Fruit fly (Drosophila melanogaster) whole organism, embryonic: Measurements from ENCODE around the gene cindr.

Experiments
- CG10979 ChIP-seq: fragments of 200-800 bp; sonication (Bioruptor generic); optimal IDR thresholded peaks from 2 replicates; lab custom pipeline; 2018; ENCODE audit warnings: missing biosample characterization, mild to moderate bottlenecking, missing genetic modification characterization, moderate library complexity
- CG11504 ChIP-seq: fragments of 200-800 bp; sonication (Bioruptor generic); optimal IDR thresholded peaks from 3 replicates; lab custom pipeline; 2019; ENCODE audit warnings: missing biosample characterization, mild to moderate bottlenecking, missing genetic modification characterization, moderate library complexity
- CG11695 ChIP-seq: fragments of 200-800 bp; sonication (Bioruptor generic); IDR thresholded peaks from 3 replicates; pipeline ENCODE4 v1.3.6; 2022; ENCODE audit warnings: missing biosample characterization, missing genetic modification characterization
- CG12942 ChIP-seq: fragments of 200-800 bp; sonication (Bioruptor generic); optimal IDR thresholded peaks from 3 replicates; lab custom pipeline; 2016; ENCODE audit warnings: missing biosample characterization, missing genetic modification characterization
- CG13624 ChIP-seq: fragments of 200-800 bp; sonication (Bioruptor generic); optimal IDR thresholded peaks from 2 replicates; lab custom pipeline; 2016; ENCODE audit warnings: missing biosample characterization, missing genetic modification characterization
- CG14441 ChIP-seq: fragments of 200-800 bp; sonication (Bioruptor generic); IDR thresholded peaks from 2 replicates; pipeline ENCODE4 v1.3.6; 2022; ENCODE audit warnings: missing biosample characterization, missing genetic modification characterization
- CG2712 ChIP-seq: fragments of 200-800 bp; optimal IDR thresholded peaks from 3 replicates; lab custom pipeline; 2019; ENCODE audit warnings: missing biosample characterization, mild to moderate bottlenecking, missing genetic modification characterization, moderate library complexity
- CG3065 ChIP-seq: fragments of 200-800 bp; sonication (Bioruptor generic); optimal IDR thresholded peaks from 2 replicates; lab custom pipeline; 2016; ENCODE audit warnings: missing biosample characterization, missing genetic modification characterization
- CG3281 ChIP-seq: fragments of 200-800 bp; sonication (Bioruptor generic); optimal IDR thresholded peaks from 3 replicates; lab custom pipeline; 2017; ENCODE audit warnings: missing biosample characterization, mild to moderate bottlenecking, missing genetic modification characterization
- CG33557 ChIP-seq: fragments of 200-800 bp; sonication (Bioruptor generic); optimal IDR thresholded peaks from 2 replicates; lab custom pipeline; 2019; ENCODE audit warnings: missing biosample characterization, mild to moderate bottlenecking, missing genetic modification characterization, moderate library complexity
- CG4404 ChIP-seq: fragments of 200-800 bp; sonication (Bioruptor generic); IDR thresholded peaks from 2 replicates; pipeline ENCODE4 v1.3.6; 2022; ENCODE audit warnings: missing biosample characterization, missing genetic modification characterization
- CG4424 ChIP-seq: fragments of 200-800 bp; sonication (Bioruptor generic); optimal IDR thresholded peaks from 3 replicates; lab custom pipeline; 2016; ENCODE audit warnings: missing biosample characterization, missing genetic modification characterization
- CG6254 ChIP-seq: fragments of 200-800 bp; sonication (Bioruptor generic); optimal IDR thresholded peaks from 3 replicates; lab custom pipeline; 2017; ENCODE audit warnings: mild to moderate bottlenecking, missing biosample characterization, missing genetic modification reagents, missing genetic modification characterization
- CG6791 ChIP-seq: fragments of 200-800 bp; sonication (Bioruptor generic); IDR thresholded peaks from 3 replicates; pipeline ENCODE4 v1.3.6; 2022; ENCODE audit warnings: missing biosample characterization, missing genetic modification characterization; ENCODE audit not compliant: partially characterized antibody
- CG7372 ChIP-seq: fragments of 200-800 bp; sonication (Bioruptor generic); IDR thresholded peaks from 2 replicates; pipeline ENCODE4 v1.3.6; 2022; ENCODE audit warnings: missing biosample characterization, missing genetic modification characterization
- CG7556 ChIP-seq: fragments of 200-800 bp; sonication (Bioruptor generic); optimal IDR thresholded peaks from 2 replicates; lab custom pipeline; 2017; ENCODE audit warnings: missing biosample characterization, mild to moderate bottlenecking, missing genetic modification characterization
- CG8089 ChIP-seq: fragments of 200-800 bp; sonication (Bioruptor generic); optimal IDR thresholded peaks from 3 replicates; lab custom pipeline; 2016; ENCODE audit warnings: missing biosample characterization, missing genetic modification characterization
- CG8478 ChIP-seq: fragments of >200 bp; optimal IDR thresholded peaks from 2 replicates; lab custom pipeline; 2018
- Ets97D ChIP-seq: fragments of 200-800 bp; sonication (Bioruptor generic); optimal IDR thresholded peaks from 3 replicates; lab custom pipeline; 2016; ENCODE audit warnings: missing biosample characterization, missing genetic modification characterization
- HHEX ChIP-seq: fragments of 200-800 bp; sonication (Bioruptor generic); optimal IDR thresholded peaks from 3 replicates; lab custom pipeline; 2017; ENCODE audit warnings: missing biosample characterization, mild to moderate bottlenecking, missing genetic modification characterization, missing genetic modification reagents
- Hmx ChIP-seq: fragments of 200-800 bp; sonication (Bioruptor generic); optimal IDR thresholded peaks from 2 replicates; lab custom pipeline; 2016; ENCODE audit warnings: missing biosample characterization, missing genetic modification characterization
- Hr51 ChIP-seq, 2 experiments: fragments of 200-800 bp; sonication (Bioruptor generic); optimal IDR thresholded peaks; 2 replicates in 1 of 2; 3 replicates in 1 of 2; lab custom pipeline; 2016 to 2018; ENCODE audit warnings: missing biosample characterization in 2 of 2, missing genetic modification characterization in 2 of 2, mild to moderate bottlenecking in 1 of 2, moderate library complexity in 1 of 2
- Med ChIP-seq: fragments of 200-800 bp; sonication (Bioruptor generic); peaks from one replicate; lab custom pipeline; 2016; ENCODE audit warnings: missing biosample characterization, missing genetic modification characterization, mild to moderate bottlenecking, inconsistent platforms, moderate library complexity
- Meics ChIP-seq: fragments of 200-800 bp; sonication (Bioruptor generic); optimal IDR thresholded peaks from 2 replicates; lab custom pipeline; 2017; ENCODE audit warnings: missing biosample characterization, mild to moderate bottlenecking, missing genetic modification characterization
- Oli ChIP-seq: fragments of 200-800 bp; sonication (Bioruptor generic); optimal IDR thresholded peaks from 2 replicates; lab custom pipeline; 2018; ENCODE audit warnings: missing biosample characterization, mild to moderate bottlenecking, missing genetic modification characterization, moderate library complexity
- Side ChIP-seq: fragments of 200-800 bp; sonication (Bioruptor generic); optimal IDR thresholded peaks from 2 replicates; lab custom pipeline; 2016; ENCODE audit warnings: missing biosample characterization, missing genetic modification characterization
- Six4 ChIP-seq: fragments of 200-800 bp; sonication (Bioruptor generic); optimal IDR thresholded peaks from 2 replicates; lab custom pipeline; 2016; ENCODE audit warnings: missing biosample characterization, missing genetic modification characterization
- al ChIP-seq: fragments of 200-800 bp; sonication (Bioruptor generic); IDR thresholded peaks from 2 replicates; pipeline ENCODE4 v1.3.6; 2022; ENCODE audit warnings: missing biosample characterization, missing genetic modification characterization
- bcd ChIP-seq: fragments of 200-800 bp; sonication (Bioruptor generic); optimal IDR thresholded peaks from 2 replicates; lab custom pipeline; 2017; ENCODE audit warnings: missing biosample characterization, mild to moderate bottlenecking, missing genetic modification characterization
- bsh ChIP-seq, 2 experiments: fragments of 200-800 bp; sonication (Bioruptor generic); optimal IDR thresholded peaks; 2 replicates each; lab custom pipeline; 2017 to 2018; ENCODE audit warnings: mild to moderate bottlenecking in 2 of 2, missing biosample characterization in 2 of 2, missing genetic modification characterization in 2 of 2, moderate library complexity in 1 of 2
- ci ChIP-seq: fragments of 200-800 bp; sonication (Bioruptor generic); IDR thresholded peaks from 3 replicates; pipeline ENCODE4 v1.3.6; 2022; ENCODE audit warnings: missing biosample characterization, missing genetic modification characterization
- dmrt11E ChIP-seq: fragments of 200-800 bp; sonication (Bioruptor generic); optimal IDR thresholded peaks from 3 replicates; lab custom pipeline; 2018; ENCODE audit warnings: missing biosample characterization, mild to moderate bottlenecking, missing genetic modification characterization, moderate library complexity
- exex ChIP-seq: fragments of 200-800 bp; sonication (Bioruptor generic); optimal IDR thresholded peaks from 4 replicates; lab custom pipeline; 2018; ENCODE audit warnings: missing biosample characterization, mild to moderate bottlenecking, missing genetic modification characterization, moderate library complexity
- gem ChIP-seq: fragments of 200-800 bp; sonication (Bioruptor generic); optimal IDR thresholded peaks from 2 replicates; lab custom pipeline; 2019; ENCODE audit warnings: missing biosample characterization, mild to moderate bottlenecking, missing genetic modification characterization, moderate library complexity
- gro ChIP-seq: fragments of 200-800 bp; sonication (Bioruptor generic); optimal IDR thresholded peaks from 2 replicates; lab custom pipeline; 2016; ENCODE audit warnings: missing biosample characterization, missing genetic modification characterization
- h ChIP-seq: fragments of >200 bp; optimal IDR thresholded peaks from 2 replicates; lab custom pipeline; 2017
- kah ChIP-seq: fragments of 200-800 bp; sonication (Bioruptor generic); optimal IDR thresholded peaks from 2 replicates; lab custom pipeline; 2018; ENCODE audit warnings: missing biosample characterization, mild to moderate bottlenecking, missing genetic modification characterization
- lilli ChIP-seq: fragments of 200-800 bp; sonication (Bioruptor generic); optimal IDR thresholded peaks from 3 replicates; lab custom pipeline; 2016; ENCODE audit warnings: missing biosample characterization, missing genetic modification characterization
- lola ChIP-seq, 3 experiments: fragments of >200 bp in 2 of 3; fragments of 200-800 bp in 1 of 3; sonication (Bioruptor generic) in 1 of 3; optimal IDR thresholded peaks; 2 replicates each; lab custom pipeline; 2017 to 2019; ENCODE audit warnings: missing biosample characterization in 3 of 3, missing genetic modification characterization in 3 of 3, mild to moderate bottlenecking in 1 of 3, moderate library complexity in 1 of 3
- nerfin-2 ChIP-seq: fragments of 200-800 bp; sonication (Bioruptor generic); IDR thresholded peaks from 2 replicates; pipeline ENCODE4 v1.3.6; 2022; ENCODE audit warnings: missing biosample characterization, missing genetic modification characterization; ENCODE audit not compliant: partially characterized antibody
- nom ChIP-seq: fragments of 200-800 bp; sonication (Bioruptor generic); optimal IDR thresholded peaks from 2 replicates; lab custom pipeline; 2017; ENCODE audit warnings: missing biosample characterization, missing genetic modification characterization, mild to moderate bottlenecking, moderate library complexity, missing genetic modification reagents
- org-1 ChIP-seq: fragments of 200-800 bp; sonication (Bioruptor generic); optimal IDR thresholded peaks from 2 replicates; lab custom pipeline; 2017; ENCODE audit warnings: missing biosample characterization, missing genetic modification characterization
- peb ChIP-seq: fragments of 200-800 bp; sonication (Bioruptor generic); IDR thresholded peaks from 2 replicates; pipeline ENCODE4 v1.3.6; 2022; ENCODE audit warnings: missing biosample characterization, missing genetic modification characterization
- pho ChIP-seq: fragments of 200-800 bp; sonication (Bioruptor generic); optimal IDR thresholded peaks from 2 replicates; lab custom pipeline; 2016; ENCODE audit warnings: missing biosample characterization, missing genetic modification characterization
- prd ChIP-seq, 3 experiments: fragments of >200 bp in 2 of 3; fragments of 200-800 bp in 1 of 3; sonication (Bioruptor generic) in 1 of 3; optimal IDR thresholded peaks in 2 of 3; IDR thresholded peaks in 1 of 3; 2 replicates in 2 of 3; 3 replicates in 1 of 3; pipeline versions ENCODE4 v1.3.6 to Lab custom; 2017 to 2022; ENCODE audit warnings: missing biosample characterization in 1 of 3, missing genetic modification characterization in 1 of 3
- row ChIP-seq: fragments of 200-800 bp; sonication (Bioruptor generic); IDR thresholded peaks from 3 replicates; pipeline ENCODE4 v1.3.6; 2022; ENCODE audit warnings: missing biosample characterization, missing genetic modification characterization
- sd ChIP-seq: fragments of 200-800 bp; sonication (Bioruptor generic); optimal IDR thresholded peaks from 3 replicates; lab custom pipeline; 2018; ENCODE audit warnings: missing biosample characterization, mild to moderate bottlenecking, missing genetic modification characterization, moderate library complexity
- sens ChIP-seq: fragments of 200-800 bp; sonication (Bioruptor generic); peaks from one replicate; lab custom pipeline; 2016; ENCODE audit warnings: missing biosample characterization, missing genetic modification characterization
- tll ChIP-seq, 2 experiments: fragments of 200-800 bp in 1 of 2; fragments of >200 bp in 1 of 2; sonication (Bioruptor generic) in 1 of 2; optimal IDR thresholded peaks; 2 replicates each; lab custom pipeline; 2017 to 2019; ENCODE audit warnings: missing biosample characterization in 2 of 2, missing genetic modification characterization in 2 of 2, mild to moderate bottlenecking in 1 of 2, moderate library complexity in 1 of 2
- trh ChIP-seq: fragments of 200-800 bp; sonication (Bioruptor generic); optimal IDR thresholded peaks from 2 replicates; lab custom pipeline; 2016; ENCODE audit warnings: missing biosample characterization, missing genetic modification characterization
- vvl ChIP-seq: fragments of 200-800 bp; sonication (Bioruptor generic); IDR thresholded peaks from 2 replicates; pipeline ENCODE4 v1.3.6; 2022; ENCODE audit warnings: missing biosample characterization, missing genetic modification characterization

cindr gene

DNA sequence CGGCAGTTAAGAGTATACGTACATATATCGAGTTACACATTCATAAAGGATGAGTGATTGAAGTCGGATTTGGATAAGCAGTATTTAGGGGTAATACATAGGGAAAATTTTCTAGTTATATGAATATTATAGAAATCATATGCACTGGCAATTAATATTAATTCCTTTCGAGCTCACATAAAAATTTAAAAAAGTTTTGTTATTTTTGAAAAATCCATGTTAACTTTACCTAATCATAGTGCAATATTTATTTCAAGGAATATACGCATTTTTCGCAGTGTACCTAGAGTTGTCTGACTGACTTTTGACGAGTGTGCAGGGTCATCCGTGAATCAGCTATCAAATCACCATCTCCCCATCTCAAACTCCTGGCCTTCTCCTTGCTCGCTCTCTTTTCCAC lies 56.0 kb downstream of the cindr start:
- no peak for TF ChIP-seq Side (GFP tag; lab: Kevin White, UChicago)
- TF ChIP-seq HHEX (GFP tag; lab: Kevin White, UChicago): no peak
- TF ChIP-seq Meics (GFP tag; lab: Kevin White, UChicago): no peak
- no peak for TF ChIP-seq CG12942 (GFP tag; lab: Kevin White, UChicago)
- TF ChIP-seq sens (GFP tag; lab: Kevin White, UChicago): peak; percentile 75
- TF ChIP-seq CG8089: no peak
- TF ChIP-seq CG2712 (tag; lab: Kevin White, UChicago): peak; percentile 7
- TF ChIP-seq CG14441 (GFP tag; lab: Robert Waterston, UW): no peak
- TF ChIP-seq dmrt11E (tag; lab: Kevin White, UChicago): peak; percentile 32
- TF ChIP-seq prd (optimal IDR thresholded peaks at IDR 0.05; lab: Kevin White, UChicago): no peak
- TF ChIP-seq prd (GFP tag; IDR thresholded peaks at IDR 0.05; lab: Robert Waterston, UW): no peak
- TF ChIP-seq Hmx: no peak
- no peak for TF ChIP-seq CG8478 (lab: Kevin White, UChicago)
- TF ChIP-seq CG33557 (GFP tag; lab: Kevin White, UChicago): no peak
- no peak for TF ChIP-seq CG3065 (GFP tag; lab: Kevin White, UChicago)
- peak; percentile 11 for TF ChIP-seq Oli (tag; lab: Kevin White, UChicago)
- no peak for TF ChIP-seq Six4
- TF ChIP-seq CG10979: peak; percentile 25
- TF ChIP-seq CG13624: no peak
- TF ChIP-seq lilli: no peak
- no peak for TF ChIP-seq kah (GFP tag; lab: Kevin White, UChicago)
- TF ChIP-seq row (GFP tag; lab: Robert Waterston, UW): peak; percentile 5; the same call in 1 of the 3 replicates
- no peak for TF ChIP-seq gro
- no peak for TF ChIP-seq al (GFP tag; lab: Robert Waterston, UW)
- TF ChIP-seq Hr51 (GFP tag; optimal IDR thresholded peaks at IDR 0.05; lab: Kevin White, UChicago): peak in 1 of 2 experiments; percentile 8
- no peak for TF ChIP-seq Ets97D (GFP tag; lab: Kevin White, UChicago)
- no peak for TF ChIP-seq bcd (GFP tag; lab: Kevin White, UChicago)
- TF ChIP-seq gem: peak; percentile 47
- no peak for TF ChIP-seq CG7556 (GFP tag; lab: Kevin White, UChicago)
- TF ChIP-seq vvl (GFP tag; lab: Robert Waterston, UW): no peak
- no peak for TF ChIP-seq CG6254 (GFP tag; lab: Kevin White, UChicago)
- TF ChIP-seq bsh (GFP tag; optimal IDR thresholded peaks at IDR 0.05; lab: Kevin White, UChicago): peak in 1 of 2 experiments; percentile 28
- no peak for TF ChIP-seq nerfin-2 (GFP tag; lab: Robert Waterston, UW)
- TF ChIP-seq CG11695 (GFP tag; lab: Robert Waterston, UW): no peak
- no peak for TF ChIP-seq CG6791 (GFP tag; lab: Robert Waterston, UW)
- no peak for TF ChIP-seq CG7372 (GFP tag; lab: Robert Waterston, UW)
- peak in 1 of 3 experiments; percentile 26 for TF ChIP-seq lola (GFP tag; optimal IDR thresholded peaks at IDR 0.05; lab: Kevin White, UChicago)
- no peak for TF ChIP-seq h (lab: Kevin White, UChicago)
- TF ChIP-seq CG3281: no peak
- peak; percentile 1 for TF ChIP-seq CG11504
- no peak for TF ChIP-seq org-1 (GFP tag; lab: Kevin White, UChicago)
- no peak for TF ChIP-seq CG4424 (GFP tag; lab: Kevin White, UChicago)
- no peak for TF ChIP-seq exex (tag; lab: Kevin White, UChicago)
- TF ChIP-seq ci: no peak
- TF ChIP-seq nom (GFP tag; lab: Kevin White, UChicago): no peak
- no peak for TF ChIP-seq pho
- no peak for TF ChIP-seq peb (GFP tag; lab: Robert Waterston, UW)
- no peak for TF ChIP-seq Med
- no peak for TF ChIP-seq sd (tag; lab: Kevin White, UChicago)
- TF ChIP-seq tll (GFP tag; optimal IDR thresholded peaks at IDR 0.05; lab: Kevin White, UChicago): peak in 1 of 2 experiments; percentile 35
- no peak for TF ChIP-seq CG4404
- TF ChIP-seq trh (GFP tag; lab: Kevin White, UChicago): no peak
